Worm (Caenorhabditis elegans) whole organism, late embryonic: ENCODE measurements around the gene slc-17.4.

ENCODE experiments used
- C38D4.7 ChIP-seq: fragments of 200-800 bp; sonication (Bioruptor generic); optimal IDR thresholded peaks from 2 replicates; lab custom pipeline; 2018; ENCODE audit warnings: mild to moderate bottlenecking, missing genetic modification characterization, moderate library complexity, missing compliant biosample characterization
- F13H6.1 ChIP-seq: sonication (generic microtip); optimal IDR thresholded peaks from 2 replicates; lab custom pipeline; 2016; ENCODE audit warnings: missing genetic modification characterization, missing compliant biosample characterization
- K02D7.2 ChIP-seq: sonication (generic microtip); optimal IDR thresholded peaks from 2 replicates; lab custom pipeline; 2017; ENCODE audit warnings: mild to moderate bottlenecking, missing genetic modification characterization, missing compliant biosample characterization
- ceh-19 ChIP-seq: fragments of 200-800 bp; sonication (Bioruptor generic); optimal IDR thresholded peaks from 2 replicates; lab custom pipeline; 2018; ENCODE audit warnings: mild to moderate bottlenecking, missing genetic modification characterization, missing compliant biosample characterization
- ceh-2 ChIP-seq: sonication (generic microtip); optimal IDR thresholded peaks from 2 replicates; lab custom pipeline; 2016; ENCODE audit warnings: missing genotype, missing genetic modification characterization, missing compliant biosample characterization
- ceh-22 ChIP-seq: sonication (generic microtip); optimal IDR thresholded peaks from 2 replicates; lab custom pipeline; 2017; ENCODE audit warnings: missing biosample characterization, missing genetic modification characterization
- ceh-30 ChIP-seq: fragments of 150-350 bp; optimal IDR thresholded peaks from 2 replicates; lab custom pipeline; 2014; ENCODE audit warnings: missing biosample characterization, missing genetic modification characterization
- ceh-45 ChIP-seq: fragments of 200-800 bp; sonication (Bioruptor generic); IDR thresholded peaks from 2 replicates; pipeline ENCODE4 v1.3.6; 2022; ENCODE audit warnings: missing genetic modification reagents, missing genetic modification characterization, missing compliant biosample characterization
- ceh-48 ChIP-seq: sonication (generic microtip); optimal IDR thresholded peaks from 2 replicates; lab custom pipeline; 2016; ENCODE audit warnings: missing genetic modification characterization, inconsistent platforms, missing compliant biosample characterization
- ceh-9 ChIP-seq: sonication (generic microtip); optimal IDR thresholded peaks from 2 replicates; lab custom pipeline; 2016; ENCODE audit warnings: mild to moderate bottlenecking, missing genetic modification characterization, inconsistent platforms, missing compliant biosample characterization
- dmd-4 ChIP-seq: sonication (generic microtip); optimal IDR thresholded peaks from 2 replicates; lab custom pipeline; 2016; ENCODE audit warnings: borderline replicate concordance, missing genetic modification characterization, missing compliant biosample characterization
- fkh-10 ChIP-seq: fragments of 150-350 bp; optimal IDR thresholded peaks from 2 replicates; lab custom pipeline; 2014; ENCODE audit warnings: missing biosample characterization, missing genetic modification reagents, missing genetic modification characterization
- gmeb-2 ChIP-seq: sonication (generic microtip); optimal IDR thresholded peaks from 2 replicates; lab custom pipeline; 2016; ENCODE audit warnings: missing genetic modification characterization, inconsistent platforms, missing compliant biosample characterization
- hlh-13 ChIP-seq: fragments of 200-800 bp; sonication (Bioruptor generic); optimal IDR thresholded peaks from 2 replicates; lab custom pipeline; 2018; ENCODE audit warnings: mild to moderate bottlenecking, missing genetic modification characterization, missing compliant biosample characterization
- hlh-30 ChIP-seq: sonication (generic microtip); optimal IDR thresholded peaks from 2 replicates; lab custom pipeline; 2017; ENCODE audit warnings: antibody characterized with exemption, missing genetic modification characterization, missing compliant biosample characterization; ENCODE audit not compliant: insufficient read depth
- madf-2 ChIP-seq: sonication (generic microtip); optimal IDR thresholded peaks from 2 replicates; lab custom pipeline; 2017; ENCODE audit warnings: missing genetic modification characterization, missing compliant biosample characterization
- mec-3 ChIP-seq: sonication (generic microtip); optimal IDR thresholded peaks from 2 replicates; lab custom pipeline; 2016; ENCODE audit warnings: borderline replicate concordance, missing genetic modification characterization, missing compliant biosample characterization
- nfya-1 ChIP-seq: sonication (generic microtip); optimal IDR thresholded peaks from 2 replicates; lab custom pipeline; 2017; ENCODE audit warnings: missing genetic modification characterization, mild to moderate bottlenecking, missing compliant biosample characterization, antibody characterized with exemption, moderate library complexity
- nhr-11 ChIP-seq: fragments of 150-350 bp; optimal IDR thresholded peaks from 2 replicates; lab custom pipeline; 2014; ENCODE audit warnings: missing biosample characterization, missing genetic modification characterization
- nhr-232 ChIP-seq: sonication (generic microtip); optimal IDR thresholded peaks from 2 replicates; lab custom pipeline; 2016; ENCODE audit warnings: missing genetic modification characterization, missing compliant biosample characterization
- npax-4 ChIP-seq: sonication (generic microtip); optimal IDR thresholded peaks from 2 replicates; lab custom pipeline; 2016; ENCODE audit warnings: missing genetic modification characterization, missing compliant biosample characterization
- odd-2 ChIP-seq: sonication (generic microtip); optimal IDR thresholded peaks from 2 replicates; lab custom pipeline; 2017; ENCODE audit warnings: antibody characterized with exemption, mild to moderate bottlenecking, missing genetic modification characterization, missing compliant biosample characterization
- pat-9 ChIP-seq: fragments of 200-800 bp; sonication (Bioruptor generic); optimal IDR thresholded peaks from 2 replicates; lab custom pipeline; 2018; ENCODE audit warnings: mild to moderate bottlenecking, missing genetic modification characterization, moderate library complexity, missing compliant biosample characterization
- pax-1 ChIP-seq: fragments of 150-350 bp; optimal IDR thresholded peaks from 2 replicates; lab custom pipeline; 2014; ENCODE audit warnings: missing biosample characterization, missing genetic modification characterization
- pros-1 ChIP-seq: fragments of 150-350 bp; optimal IDR thresholded peaks from 2 replicates; lab custom pipeline; 2014; ENCODE audit warnings: missing biosample characterization, missing genetic modification reagents, missing genetic modification characterization
- sdc-2 ChIP-seq: sonication (generic microtip); optimal IDR thresholded peaks from 2 replicates; lab custom pipeline; 2016; ENCODE audit warnings: missing genotype, missing genetic modification characterization, missing compliant biosample characterization
- sox-4 ChIP-seq: sonication (generic microtip); optimal IDR thresholded peaks from 2 replicates; lab custom pipeline; 2017; ENCODE audit warnings: mild to moderate bottlenecking, missing genetic modification characterization, inconsistent platforms, missing compliant biosample characterization
- tbx-2 ChIP-seq: sonication (generic microtip); optimal IDR thresholded peaks from 2 replicates; lab custom pipeline; 2016; ENCODE audit warnings: missing genetic modification characterization, missing compliant biosample characterization
- unc-3 ChIP-seq, 2 experiments: fragments of 200-800 bp in 1 of 2; sonication (Bioruptor generic) in 1 of 2; sonication (generic microtip) in 1 of 2; conservative IDR thresholded peaks in 1 of 2; optimal IDR thresholded peaks in 1 of 2; 2 replicates each; pipeline versions ENCODE4 v1.3.6 to Lab custom; 2016 to 2022; ENCODE audit warnings: missing compliant biosample characterization in 2 of 2, missing genetic modification characterization in 2 of 2, missing genetic modification reagents in 1 of 2
- unc-55 ChIP-seq: sonication (generic microtip); optimal IDR thresholded peaks from 2 replicates; lab custom pipeline; 2017; ENCODE audit warnings: missing biosample characterization, missing genetic modification reagents, missing genetic modification characterization
- ztf-16 ChIP-seq: sonication (generic microtip); optimal IDR thresholded peaks from 2 replicates; lab custom pipeline; 2017; ENCODE audit warnings: missing genetic modification characterization, missing compliant biosample characterization

Gene slc-17.4

ce11 chrIV:17278363-17278762 is 13.2 kb downstream of the slc-17.4 start (continued):
- no peak for TF ChIP-seq ceh-45
- peak; percentile 93 for TF ChIP-seq nhr-11 (tag; lab: Kevin White, UChicago)
- peak; percentile 63 for TF ChIP-seq ceh-48 (tag; lab: Kevin White, UChicago)
- TF ChIP-seq sox-4 (tag; lab: Kevin White, UChicago) = peak; percentile 54
- TF ChIP-seq odd-2 = peak; percentile 47
- peak; percentile 81 for TF ChIP-seq pat-9 (tag; lab: Kevin White, UChicago)
- peak; percentile 94 for TF ChIP-seq nfya-1 (tag; lab: Kevin White, UChicago)
- peak; percentile 89 for TF ChIP-seq ztf-16 (tag; lab: Kevin White, UChicago)
- no peak for TF ChIP-seq ceh-9 (tag; lab: Kevin White, UChicago)
- no peak for TF ChIP-seq ceh-22
- peak; percentile 42 for TF ChIP-seq C38D4.7 (GFP tag; lab: Kevin White, UChicago)
- no peak for TF ChIP-seq nhr-232 (tag; lab: Kevin White, UChicago)
- peak; percentile 6 for TF ChIP-seq ceh-30 (tag; lab: Kevin White, UChicago)
- peak; percentile 54 for TF ChIP-seq madf-2 (tag; lab: Kevin White, UChicago)
- TF ChIP-seq sdc-2 (tag; lab: Kevin White, UChicago) = peak; percentile 58
- peak; percentile 60 for TF ChIP-seq gmeb-2 (tag; lab: Kevin White, UChicago)

ce11 chrIV:17277459-17278173 is 13.9 kb downstream of the slc-17.4 start:
- TF ChIP-seq tbx-2 (tag; lab: Kevin White, UChicago) = no peak
- TF ChIP-seq mec-3 (tag; lab: Kevin White, UChicago) = no peak
- no peak for TF ChIP-seq ceh-9 (tag; lab: Kevin White, UChicago)
- TF ChIP-seq hlh-13 = no peak
- no peak for TF ChIP-seq F13H6.1
- TF ChIP-seq hlh-30 (tag; lab: Kevin White, UChicago) = no peak
- TF ChIP-seq sox-4 (tag; lab: Kevin White, UChicago) = no peak
- TF ChIP-seq ceh-2 = no peak
- TF ChIP-seq fkh-10 (GFP tag; lab: Kevin White, UChicago) = no peak
- TF ChIP-seq ceh-19 (GFP tag; lab: Kevin White, UChicago) = no peak
- no peak for TF ChIP-seq ceh-30 (tag; lab: Kevin White, UChicago)

- TF ChIP-seq K02D7.2 (tag; lab: Kevin White, UChicago) = no peak
- peak; percentile 74 for TF ChIP-seq unc-55
These were observed 14.7 kb downstream of the slc-17.4 start, which contains the start of gene clec-196 for ce11 chrIV:17276705-17277458. Gene clec-196 (plus strand): TSS chrIV:17276956.

ce11 chrIV:17275281-17275680 is 16.3 kb downstream of the slc-17.4 start, which contains the start of gene lhfp-4:
Gene lhfp-4 (plus strand): TSS chrIV:17275581.
- no peak for TF ChIP-seq unc-3 (GFP tag; conservative IDR thresholded peaks at IDR 0.05; lab: Robert Waterston, UW)
- no peak for TF ChIP-seq unc-3 (tag; optimal IDR thresholded peaks at IDR 0.05; lab: Kevin White, UChicago)
- TF ChIP-seq dmd-4 = no peak
- no peak for TF ChIP-seq C38D4.7 (GFP tag; lab: Kevin White, UChicago)
- TF ChIP-seq pax-1 (tag; lab: Kevin White, UChicago) = peak; percentile 90
- TF ChIP-seq F13H6.1 = no peak
- no peak for TF ChIP-seq pros-1 (tag; lab: Kevin White, UChicago)
- TF ChIP-seq npax-4 (tag; lab: Kevin White, UChicago) = no peak
- TF ChIP-seq, all 69 proteins: peak for 1
